5 fruit fly cellular contexts compared by ENCODE assay signal in genomic region chr3R:24667538-24668207, dm6.
TF ChIP-seq lines count a peak whose summit lies in the region.

No protein-coding gene starts in this region.

- TF ChIP-seq CTCF in whole organism, embryonic (GFP tag; optimal IDR thresholded peaks at IDR 0.05; lab: Kevin White, UChicago): no peak

TF ChIP-seq in whole organism, 6 proteins besides CTCF, POLR2A, EP300 and RAD21:
- TF ChIP-seq Dll (optimal IDR thresholded peaks at IDR 0.05; lab: Kevin White, UChicago) (peak; percentile 68), usp (GFP tag; optimal IDR thresholded peaks at IDR 0.05; lab: Kevin White, UChicago) (no peak)

TF ChIP-seq in whole organism, embryonic, 481 proteins besides CTCF, POLR2A, EP300 and RAD21 (continues in another document):
- TF ChIP-seq D19A (tag; optimal IDR thresholded peaks at IDR 0.05; lab: Kevin White, UChicago): peak; percentile 22
- TF ChIP-seq exex (tag; optimal IDR thresholded peaks at IDR 0.05; lab: Kevin White, UChicago): no peak
- TF ChIP-seq CG15269 (tag; optimal IDR thresholded peaks at IDR 0.05; lab: Kevin White, UChicago): peak; percentile 12
- TF ChIP-seq CG12236 (GFP tag; optimal IDR thresholded peaks at IDR 0.05; lab: Kevin White, UChicago): no peak
- no peak for TF ChIP-seq nau (GFP tag; optimal IDR thresholded peaks at IDR 0.05; lab: Kevin White, UChicago)
- 0 out of 4 replicates have a peak, but pooled peaks have one; percentile 29 for TF ChIP-seq chinmo (GFP tag; IDR thresholded peaks at IDR 0.05; lab: Robert Waterston, UW; ENCODE audit: partially characterized antibody)
- no peak for TF ChIP-seq dmrt99B (tag; optimal IDR thresholded peaks at IDR 0.05; lab: Kevin White, UChicago)
- TF ChIP-seq tgo (GFP tag; IDR thresholded peaks at IDR 0.05; lab: Robert Waterston, UW): no peak
- TF ChIP-seq Lpt (GFP tag; optimal IDR thresholded peaks at IDR 0.05; lab: Kevin White, UChicago): no peak
- no peak for TF ChIP-seq HLH54F (GFP tag; optimal IDR thresholded peaks at IDR 0.05; lab: Kevin White, UChicago)
- no peak for TF ChIP-seq croc (GFP tag; conservative IDR thresholded peaks at IDR 0.05; lab: Robert Waterston, UW)
- TF ChIP-seq sob (GFP tag; IDR thresholded peaks at IDR 0.05; lab: Robert Waterston, UW): 0 out of 2 replicates have a peak, but pooled peaks have one; percentile 10
- TF ChIP-seq grau (tag; optimal IDR thresholded peaks at IDR 0.05; lab: Kevin White, UChicago): peak; percentile 34
- TF ChIP-seq Meics (GFP tag; optimal IDR thresholded peaks at IDR 0.05; lab: Kevin White, UChicago): peak; percentile 60
- TF ChIP-seq Dip2 (GFP tag; IDR thresholded peaks at IDR 0.05; lab: Robert Waterston, UW): no peak
- no peak for TF ChIP-seq PHDP (tag; optimal IDR thresholded peaks at IDR 0.05; lab: Kevin White, UChicago)
- peak; percentile 60 for TF ChIP-seq CG2678 (tag; optimal IDR thresholded peaks at IDR 0.05; lab: Kevin White, UChicago)
- peak; percentile 31; the same call in 1 of the 2 replicates for TF ChIP-seq lmd (GFP tag; IDR thresholded peaks at IDR 0.05; lab: Robert Waterston, UW)
- no peak for TF ChIP-seq CG11247 (GFP tag; IDR thresholded peaks at IDR 0.05; lab: Robert Waterston, UW)
- TF ChIP-seq CG9932 (GFP tag; IDR thresholded peaks at IDR 0.05; lab: Robert Waterston, UW): peak; percentile 41
- TF ChIP-seq CG11504 (tag; optimal IDR thresholded peaks at IDR 0.05; lab: Kevin White, UChicago): peak; percentile 8
- no peak for TF ChIP-seq gro (GFP tag; optimal IDR thresholded peaks at IDR 0.05; lab: Kevin White, UChicago)

TF ChIP-seq in whole organism, prepupa, 60 proteins besides CTCF, POLR2A, EP300 and RAD21:
- TF ChIP-seq ss (GFP tag; optimal IDR thresholded peaks at IDR 0.05; lab: Kevin White, UChicago) (no peak), CG8119 (GFP tag; IDR thresholded peaks at IDR 0.05; lab: Robert Waterston, UW) (no peak), Met (GFP tag; optimal IDR thresholded peaks at IDR 0.05; lab: Kevin White, UChicago) (no peak), CG32006 (GFP tag; optimal IDR thresholded peaks at IDR 0.05; lab: Kevin White, UChicago) (peak; percentile 18), CG11762 (GFP tag; optimal IDR thresholded peaks at IDR 0.05; lab: Kevin White, UChicago; ENCODE audit: insufficient read depth) (no peak), fd85E (GFP tag; optimal IDR thresholded peaks at IDR 0.05; lab: Kevin White, UChicago) (no peak), CG10631 (GFP tag; optimal IDR thresholded peaks at IDR 0.05; lab: Kevin White, UChicago) (no peak)

TF ChIP-seq in whole organism, pupa, 21 proteins besides CTCF, POLR2A, EP300 and RAD21:
- TF ChIP-seq fd96Ca (GFP tag; IDR thresholded peaks at IDR 0.05; lab: Robert Waterston, UW) (peak; percentile 15; the same call in 1 of the 3 replicates), Ets98B (GFP tag; IDR thresholded peaks at IDR 0.05; lab: Robert Waterston, UW) (peak; percentile 26; the same call in 1 of the 2 replicates), CG32121 (GFP tag; IDR thresholded peaks at IDR 0.05; lab: Robert Waterston, UW) (no peak)

TF ChIP-seq in whole organism, wandering third instar larva, 38 proteins besides CTCF, POLR2A, EP300 and RAD21:
- no peak for TF ChIP-seq Dfd (GFP tag; optimal IDR thresholded peaks at IDR 0.05; lab: Kevin White, UChicago)
- no peak for TF ChIP-seq fru (GFP tag; optimal IDR thresholded peaks at IDR 0.05; lab: Kevin White, UChicago)
- peak; percentile 18 for TF ChIP-seq HLH106 (tag; optimal IDR thresholded peaks at IDR 0.05; lab: Kevin White, UChicago)
